Worm (Caenorhabditis elegans): ENCODE results near the gene srd-11.
A peak's percentile ranks its signal among the peaks of the same experiment; 100 is the strongest.

Gene srd-11

DNA sequence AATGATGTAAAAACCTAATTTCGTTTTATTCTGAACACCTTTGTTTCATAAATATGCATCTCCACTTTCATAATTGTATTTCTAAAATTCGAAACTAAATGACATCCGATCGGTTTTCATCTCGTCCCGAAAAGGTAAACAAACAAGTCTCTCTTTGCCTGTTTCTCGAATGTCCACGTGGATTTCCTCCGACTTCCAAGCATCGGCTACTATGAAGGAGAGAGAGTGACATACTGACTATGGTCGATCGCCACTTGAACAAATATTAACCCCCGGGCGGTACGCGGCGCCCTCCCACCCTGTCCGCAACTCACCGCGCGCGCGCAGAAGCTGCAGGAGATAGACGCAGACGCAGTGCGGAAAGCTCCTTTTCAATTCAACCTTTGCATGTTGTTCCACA, 43.8 kb downstream of the srd-11 start:
- no peak for TF ChIP-seq T22C8.4 (GFP tag; IDR thresholded peaks at IDR 0.05)
- TF ChIP-seq klf-2 (GFP tag; conservative IDR thresholded peaks at IDR 0.05): no peak
- TF ChIP-seq ztf-29 (GFP tag; IDR thresholded peaks at IDR 0.05): no peak
- TF ChIP-seq ref-1 (GFP tag; conservative IDR thresholded peaks at IDR 0.05): no peak
- no peak for TF ChIP-seq flt-1 (GFP tag; IDR thresholded peaks at IDR 0.05)
- TF ChIP-seq ztf-23 (GFP tag; IDR thresholded peaks at IDR 0.05): peak; percentile 43; the same call in 1 of the 2 replicates
- TF ChIP-seq tab-1 (GFP tag; IDR thresholded peaks at IDR 0.05): no peak

ce11 chrV:13571714-13572258, 47.9 kb downstream of the srd-11 start, which contains the start of gene C50B8.4:
Gene C50B8.4 (plus strand): TSS chrV:13572012.
- no peak for TF ChIP-seq flt-1 (GFP tag; IDR thresholded peaks at IDR 0.05)
- no peak for TF ChIP-seq cog-1 (tag; optimal IDR thresholded peaks at IDR 0.05)
- TF ChIP-seq med-1 (GFP tag; optimal IDR thresholded peaks at IDR 0.05; ENCODE audit: insufficient read depth): no peak
- no peak for TF ChIP-seq ztf-29 (GFP tag; IDR thresholded peaks at IDR 0.05)
- no peak for TF ChIP-seq ztf-23 (GFP tag; IDR thresholded peaks at IDR 0.05)
- no peak for TF ChIP-seq klf-2 (GFP tag; conservative IDR thresholded peaks at IDR 0.05)
- no peak for TF ChIP-seq T22C8.4 (GFP tag; IDR thresholded peaks at IDR 0.05)
- TF ChIP-seq tab-1 (GFP tag; IDR thresholded peaks at IDR 0.05): no peak
- no peak for TF ChIP-seq ref-1 (GFP tag; conservative IDR thresholded peaks at IDR 0.05)

ce11 chrV:13568533-13568932, 51.1 kb downstream of the srd-11 start, which contains the start of the genes nuaf-1 and bir-2:
Gene nuaf-1 (minus strand): TSS chrV:13568630.
Gene bir-2 (plus strand): TSS chrV:13568850.
- TF ChIP-seq T22C8.4 (GFP tag; IDR thresholded peaks at IDR 0.05) (no peak), flt-1 (GFP tag; IDR thresholded peaks at IDR 0.05) (no peak), ztf-23 (GFP tag; IDR thresholded peaks at IDR 0.05) (no peak), ztf-29 (GFP tag; IDR thresholded peaks at IDR 0.05) (no peak), klf-2 (GFP tag; conservative IDR thresholded peaks at IDR 0.05) (no peak), ref-1 (GFP tag; conservative IDR thresholded peaks at IDR 0.05) (no peak), cog-1 (tag; optimal IDR thresholded peaks at IDR 0.05) (no peak), med-1 (GFP tag; optimal IDR thresholded peaks at IDR 0.05; ENCODE audit: insufficient read depth) (no peak), tab-1 (GFP tag; IDR thresholded peaks at IDR 0.05) (no peak)
